Fruit fly (Drosophila melanogaster): ENCODE measurements around the gene m.

The m gene

dm6 chrX:11720138-11720537 lies 33.9 kb upstream of the m start, which contains the start of gene Tango10:
Gene Tango10 (plus strand): TSS chrX:11720245.
- TF ChIP-seq CG32121 (GFP tag; IDR thresholded peaks at IDR 0.05) (peak; percentile 40; the same call in 1 of the 2 replicates), CG15710 (tag; optimal IDR thresholded peaks at IDR 0.05) (peak; percentile 38), Ets98B (GFP tag; IDR thresholded peaks at IDR 0.05) (0 out of 2 replicates have a peak, but pooled peaks have one; percentile 24), Pif1A (GFP tag; optimal IDR thresholded peaks at IDR 0.05) (no peak), CG17806 (tag; optimal IDR thresholded peaks at IDR 0.05) (peak; percentile 13), fd96Ca (GFP tag; IDR thresholded peaks at IDR 0.05) (peak; percentile 53; the same call in 1 of the 3 replicates)

dm6 chrX:11723946-11724345 lies 30.1 kb upstream of the m start, which contains the start of gene CG15221:
Gene CG15221 (plus strand): TSS chrX:11724246.
- TF ChIP-seq gl (tag; optimal IDR thresholded peaks at IDR 0.05), result no peak
- no peak for TF ChIP-seq Pif1B (GFP tag; optimal IDR thresholded peaks at IDR 0.05)
- TF ChIP-seq Snoo (tag; optimal IDR thresholded peaks at IDR 0.05), result no peak
- TF ChIP-seq fd96Ca (GFP tag; IDR thresholded peaks at IDR 0.05), result no peak
- no peak for TF ChIP-seq CG12605 (GFP tag; IDR thresholded peaks at IDR 0.05)
- TF ChIP-seq CG8301 (tag; optimal IDR thresholded peaks at IDR 0.05), result no peak
- TF ChIP-seq CG13204 (GFP tag; optimal IDR thresholded peaks at IDR 0.05), result no peak
- no peak for TF ChIP-seq CG10348 (GFP tag; IDR thresholded peaks at IDR 0.05)
- TF ChIP-seq CG4496 (GFP tag; IDR thresholded peaks at IDR 0.05), result no peak
- no peak for TF ChIP-seq CG32121 (GFP tag; IDR thresholded peaks at IDR 0.05)
- no peak for TF ChIP-seq CG9948 (tag; optimal IDR thresholded peaks at IDR 0.05)
- no peak for TF ChIP-seq CG15710 (tag; optimal IDR thresholded peaks at IDR 0.05)
- no peak for TF ChIP-seq CG8159 (tag; optimal IDR thresholded peaks at IDR 0.05)
- TF ChIP-seq CG17806 (tag; optimal IDR thresholded peaks at IDR 0.05), result no peak

- no peak for TF ChIP-seq D1 (tag; optimal IDR thresholded peaks at IDR 0.05)
- TF ChIP-seq CG17806 (tag; optimal IDR thresholded peaks at IDR 0.05), result no peak
- TF ChIP-seq Snoo (tag; optimal IDR thresholded peaks at IDR 0.05), result no peak
- no peak for TF ChIP-seq CG9948 (tag; optimal IDR thresholded peaks at IDR 0.05)
- TF ChIP-seq CG12605 (GFP tag; IDR thresholded peaks at IDR 0.05), result no peak
- TF ChIP-seq CG15710 (tag; optimal IDR thresholded peaks at IDR 0.05), result no peak
- no peak for TF ChIP-seq CG13204 (GFP tag; optimal IDR thresholded peaks at IDR 0.05)
- TF ChIP-seq CG8159 (tag; optimal IDR thresholded peaks at IDR 0.05), result no peak
- TF ChIP-seq CG10348 (GFP tag; IDR thresholded peaks at IDR 0.05), result no peak
- no peak for TF ChIP-seq CG14655 (GFP tag; optimal IDR thresholded peaks at IDR 0.05)
- no peak for TF ChIP-seq CG4496 (GFP tag; IDR thresholded peaks at IDR 0.05)
- no peak for TF ChIP-seq fd96Ca (GFP tag; IDR thresholded peaks at IDR 0.05)
- no peak for TF ChIP-seq CG32121 (GFP tag; IDR thresholded peaks at IDR 0.05)
- TF ChIP-seq Pif1A (GFP tag; optimal IDR thresholded peaks at IDR 0.05), result no peak
- TF ChIP-seq EcR (GFP tag; optimal IDR thresholded peaks at IDR 0.05), result no peak
- TF ChIP-seq Ets98B (GFP tag; IDR thresholded peaks at IDR 0.05), result no peak
- no peak for TF ChIP-seq CG8301 (tag; optimal IDR thresholded peaks at IDR 0.05)
Observed at dm6 chrX:11728999-11729398, 25.1 kb upstream of the m start, which contains the start of gene inaF-D. Gene inaF-D (minus strand): TSS chrX:11729099.

dm6 chrX:11729993-11730392 lies 24.1 kb upstream of the m start:
- no peak for TF ChIP-seq EcR (GFP tag; optimal IDR thresholded peaks at IDR 0.05)
- no peak for TF ChIP-seq Snoo (tag; optimal IDR thresholded peaks at IDR 0.05)
- TF ChIP-seq CG4496 (GFP tag; IDR thresholded peaks at IDR 0.05), result 0 out of 3 replicates have a peak, but pooled peaks have one; percentile 17
- TF ChIP-seq CG8301 (tag; optimal IDR thresholded peaks at IDR 0.05), result peak; percentile 8

dm6 chrX:11731665-11732064 lies 22.4 kb upstream of the m start, which contains the start of gene inaF-C:
Gene inaF-C (minus strand): TSS chrX:11731765.
- TF ChIP-seq CG14655 (GFP tag; optimal IDR thresholded peaks at IDR 0.05) (no peak), CG32121 (GFP tag; IDR thresholded peaks at IDR 0.05) (no peak), CG10348 (GFP tag; IDR thresholded peaks at IDR 0.05) (no peak), gl (tag; optimal IDR thresholded peaks at IDR 0.05) (no peak), CG8301 (tag; optimal IDR thresholded peaks at IDR 0.05) (no peak), Snoo (tag; optimal IDR thresholded peaks at IDR 0.05) (no peak)

dm6 chrX:11732670-11733069 lies 21.4 kb upstream of the m start, which contains the start of gene inaF-B:
Gene inaF-B (minus strand): TSS chrX:11732770.
- no peak for TF ChIP-seq CG8159 (tag; optimal IDR thresholded peaks at IDR 0.05)
- TF ChIP-seq CG15710 (tag; optimal IDR thresholded peaks at IDR 0.05), result no peak
- no peak for TF ChIP-seq CG34367 (tag; optimal IDR thresholded peaks at IDR 0.05)
- TF ChIP-seq CG8301 (tag; optimal IDR thresholded peaks at IDR 0.05), result no peak
- TF ChIP-seq Snoo (tag; optimal IDR thresholded peaks at IDR 0.05), result no peak
- TF ChIP-seq rn (GFP tag; IDR thresholded peaks at IDR 0.05), result no peak
- no peak for TF ChIP-seq Ets98B (GFP tag; IDR thresholded peaks at IDR 0.05)
- no peak for TF ChIP-seq fd96Ca (GFP tag; IDR thresholded peaks at IDR 0.05)

- TF ChIP-seq CG14655 (GFP tag; optimal IDR thresholded peaks at IDR 0.05) (peak; percentile 22), Pif1B (GFP tag; optimal IDR thresholded peaks at IDR 0.05) (no peak), Pif1A (GFP tag; optimal IDR thresholded peaks at IDR 0.05) (no peak), CG8301 (tag; optimal IDR thresholded peaks at IDR 0.05) (peak; percentile 16), CG10348 (GFP tag; IDR thresholded peaks at IDR 0.05) (no peak)
Observed at dm6 chrX:11733795-11734194, 20.3 kb upstream of the m start, which contains the start of gene inaF-A. Gene inaF-A (minus strand): TSS chrX:11733895.
